Fruit fly (Drosophila melanogaster) whole organism: ENCODE results near the gene eag.

Experiments used
- CG8478 ChIP-seq: fragments of >200 bp; optimal IDR thresholded peaks from 2 replicates; lab custom pipeline; 2018; ENCODE audit warnings: inconsistent platforms
- Dll ChIP-seq: fragments of >200 bp; optimal IDR thresholded peaks from 2 replicates; lab custom pipeline; 2017
- EcR ChIP-seq, 2 experiments: fragments of >200 bp; optimal IDR thresholded peaks; 2 replicates each; lab custom pipeline; 2017; ENCODE audit warnings: missing biosample characterization in 2 of 2, missing genetic modification characterization in 2 of 2, missing genetic modification reagents in 2 of 2
- pan ChIP-seq: fragments of >200 bp; optimal IDR thresholded peaks from 2 replicates; lab custom pipeline; 2017
- psq ChIP-seq: fragments of >200 bp; optimal IDR thresholded peaks from 2 replicates; lab custom pipeline; 2017
- usp ChIP-seq: fragments of >200 bp; optimal IDR thresholded peaks from 2 replicates; lab custom pipeline; 2017; ENCODE audit warnings: missing biosample characterization, missing genetic modification characterization, mixed read lengths

Gene eag

dm6 chrX:14928844-14929243 is 26.4 kb upstream of the eag start, which contains the start of gene CG32591:
Gene CG32591 (minus strand): TSS chrX:14928944.
- TF ChIP-seq EcR (GFP tag; optimal IDR thresholded peaks at IDR 0.05; lab: Kevin White, UChicago) (no peak), psq (lab: Kevin White, UChicago) (no peak), Dll (lab: Kevin White, UChicago) (no peak), usp (GFP tag; lab: Kevin White, UChicago) (no peak), pan (lab: Kevin White, UChicago) (no peak), CG8478 (lab: Kevin White, UChicago) (no peak)

dm6 chrX:14929813-14930212 is 25.5 kb upstream of the eag start:
- no peak for TF ChIP-seq Dll (lab: Kevin White, UChicago)
- TF ChIP-seq psq (lab: Kevin White, UChicago), result no peak
- no peak for TF ChIP-seq usp (GFP tag; lab: Kevin White, UChicago)
- TF ChIP-seq CG8478 (lab: Kevin White, UChicago), result no peak
- TF ChIP-seq pan (lab: Kevin White, UChicago), result no peak
- no peak for TF ChIP-seq EcR (GFP tag; optimal IDR thresholded peaks at IDR 0.05; lab: Kevin White, UChicago)

- TF ChIP-seq psq (lab: Kevin White, UChicago) (no peak), EcR (GFP tag; optimal IDR thresholded peaks at IDR 0.05; lab: Kevin White, UChicago) (no peak), Dll (lab: Kevin White, UChicago) (no peak), CG8478 (lab: Kevin White, UChicago) (no peak), usp (GFP tag; lab: Kevin White, UChicago) (no peak), pan (lab: Kevin White, UChicago) (no peak)
Measured at dm6 chrX:14931296-14931695, 24.0 kb upstream of the eag start.

- no peak for TF ChIP-seq Dll (lab: Kevin White, UChicago)
- TF ChIP-seq EcR (GFP tag; optimal IDR thresholded peaks at IDR 0.05; lab: Kevin White, UChicago), result no peak
- TF ChIP-seq psq (lab: Kevin White, UChicago), result no peak
- no peak for TF ChIP-seq usp (GFP tag; lab: Kevin White, UChicago)
- TF ChIP-seq pan (lab: Kevin White, UChicago), result no peak
- TF ChIP-seq CG8478 (lab: Kevin White, UChicago), result no peak
Measured at dm6 chrX:14936250-14936649, 19.0 kb upstream of the eag start.

dm6 chrX:14946522-14946921 is 8.8 kb upstream of the eag start:
- no peak for TF ChIP-seq usp (GFP tag; lab: Kevin White, UChicago)
- no peak for TF ChIP-seq EcR (GFP tag; optimal IDR thresholded peaks at IDR 0.05; lab: Kevin White, UChicago)
- TF ChIP-seq psq (lab: Kevin White, UChicago), result no peak
- no peak for TF ChIP-seq CG8478 (lab: Kevin White, UChicago)
- TF ChIP-seq Dll (lab: Kevin White, UChicago), result no peak
- TF ChIP-seq pan (lab: Kevin White, UChicago), result no peak

- TF ChIP-seq pan (lab: Kevin White, UChicago) (no peak), usp (GFP tag; lab: Kevin White, UChicago) (no peak), psq (lab: Kevin White, UChicago) (no peak), CG8478 (lab: Kevin White, UChicago) (no peak), EcR (GFP tag; optimal IDR thresholded peaks at IDR 0.05; lab: Kevin White, UChicago) (no peak)
Measured at dm6 chrX:14947399-14947798, 7.9 kb upstream of the eag start.

- no peak for TF ChIP-seq psq (lab: Kevin White, UChicago)
- TF ChIP-seq Dll (lab: Kevin White, UChicago), result no peak
- TF ChIP-seq usp (GFP tag; lab: Kevin White, UChicago), result no peak
- no peak for TF ChIP-seq pan (lab: Kevin White, UChicago)
- TF ChIP-seq CG8478 (lab: Kevin White, UChicago), result no peak
- TF ChIP-seq EcR (GFP tag; optimal IDR thresholded peaks at IDR 0.05; lab: Kevin White, UChicago), result no peak
Measured at dm6 chrX:14949227-14949626, 6.0 kb upstream of the eag start.

- TF ChIP-seq pan (lab: Kevin White, UChicago) (no peak), usp (GFP tag; lab: Kevin White, UChicago) (no peak), psq (lab: Kevin White, UChicago) (no peak), Dll (lab: Kevin White, UChicago) (peak; percentile 8), CG8478 (lab: Kevin White, UChicago) (no peak), EcR (GFP tag; optimal IDR thresholded peaks at IDR 0.05; lab: Kevin White, UChicago) (no peak)
Measured at dm6 chrX:14950273-14951272, 4.7 kb upstream of the eag start.

dm6 chrX:14951346-14951862 is 3.9 kb upstream of the eag start:
- TF ChIP-seq Dll (lab: Kevin White, UChicago) (no peak), EcR (GFP tag; optimal IDR thresholded peaks at IDR 0.05; lab: Kevin White, UChicago) (no peak), usp (GFP tag; lab: Kevin White, UChicago) (no peak), psq (lab: Kevin White, UChicago) (no peak), pan (lab: Kevin White, UChicago) (no peak), CG8478 (lab: Kevin White, UChicago) (no peak)

- TF ChIP-seq psq (lab: Kevin White, UChicago) (no peak), usp (GFP tag; lab: Kevin White, UChicago) (no peak), EcR (GFP tag; optimal IDR thresholded peaks at IDR 0.05; lab: Kevin White, UChicago) (no peak), CG8478 (lab: Kevin White, UChicago) (no peak), Dll (lab: Kevin White, UChicago) (no peak), pan (lab: Kevin White, UChicago) (no peak)
Measured at dm6 chrX:14952097-14952844, 3.0 kb upstream of the eag start.
